Worm (Caenorhabditis elegans) whole organism, L4/young adult: ENCODE data around the gene tag-243.

Experiments
- W03F9.2 ChIP-seq: fragments of 150-350 bp; optimal IDR thresholded peaks from 2 replicates; lab custom pipeline; 2014; ENCODE audit warnings: missing biosample characterization, missing genetic modification characterization
- dao-5 ChIP-seq: sonication (generic microtip); optimal IDR thresholded peaks from 2 replicates; lab custom pipeline; 2016; ENCODE audit warnings: missing genotype, missing genetic modification characterization, moderate library complexity, missing compliant biosample characterization
- him-1 ChIP-seq: sonication (generic microtip); optimal IDR thresholded peaks from 2 replicates; lab custom pipeline; 2016; ENCODE audit warnings: missing genotype, missing genetic modification reagents, missing genetic modification characterization, missing compliant biosample characterization

ce11 chrIII:4643262-4643661, 45.0 kb downstream of the tag-243 start, which contains the start of gene pfas-1:
- TF ChIP-seq him-1 (tag; lab: Kevin White, UChicago) = no peak
- no peak for TF ChIP-seq dao-5 (tag; lab: Kevin White, UChicago)
- TF ChIP-seq W03F9.2 (tag; lab: Kevin White, UChicago) = no peak
